Fruit fly (Drosophila melanogaster) whole organism, embryonic: Measurements from ENCODE around the gene SdhC.

ENCODE experiments used
- ATbp ChIP-seq: fragments of 200-800 bp; sonication (Bioruptor generic); optimal IDR thresholded peaks from 2 replicates; lab custom pipeline; 2017; ENCODE audit warnings: missing biosample characterization, mild to moderate bottlenecking, missing genetic modification characterization, missing genetic modification reagents
- CG10565 ChIP-seq: fragments of 200-800 bp; sonication (Bioruptor generic); optimal IDR thresholded peaks from 3 replicates; lab custom pipeline; 2016; ENCODE audit warnings: missing biosample characterization, mild to moderate bottlenecking, missing genetic modification characterization
- CG12071 ChIP-seq: fragments of 200-800 bp; sonication (Bioruptor generic); optimal IDR thresholded peaks from 3 replicates; lab custom pipeline; 2018; ENCODE audit warnings: missing biosample characterization, mild to moderate bottlenecking, missing genetic modification characterization
- CG13296 ChIP-seq: fragments of 200-800 bp; sonication (Bioruptor generic); optimal IDR thresholded peaks from 3 replicates; lab custom pipeline; 2018; ENCODE audit warnings: missing biosample characterization, mild to moderate bottlenecking, missing genetic modification characterization
- CG13775 ChIP-seq: fragments of 200-800 bp; sonication (Bioruptor generic); optimal IDR thresholded peaks from 3 replicates; lab custom pipeline; 2017; ENCODE audit warnings: missing biosample characterization, mild to moderate bottlenecking, missing genetic modification characterization
- CG2678 ChIP-seq: fragments of 200-800 bp; sonication (Bioruptor generic); optimal IDR thresholded peaks from 3 replicates; lab custom pipeline; 2019; ENCODE audit warnings: missing biosample characterization, mild to moderate bottlenecking, missing genetic modification characterization, moderate library complexity
- CG31441 ChIP-seq: fragments of 200-800 bp; sonication (Bioruptor generic); IDR thresholded peaks from 2 replicates; pipeline ENCODE4 v1.3.6; 2022; ENCODE audit warnings: missing biosample characterization, missing genetic modification characterization
- CG32772 ChIP-seq: fragments of 200-800 bp; sonication (Bioruptor generic); IDR thresholded peaks from 2 replicates; pipeline ENCODE4 v1.3.6; 2022; ENCODE audit warnings: missing biosample characterization, missing genetic modification characterization
- CG4617 ChIP-seq: fragments of 200-800 bp; sonication (Bioruptor generic); optimal IDR thresholded peaks from 3 replicates; lab custom pipeline; 2016; ENCODE audit warnings: missing biosample characterization, missing genetic modification characterization, borderline replicate concordance
- CG6272 ChIP-seq: fragments of 200-800 bp; sonication (Bioruptor generic); IDR thresholded peaks from 2 replicates; pipeline ENCODE4 v1.3.6; 2022; ENCODE audit warnings: missing biosample characterization, missing genetic modification characterization
- CG6654 ChIP-seq: fragments of 200-800 bp; sonication (Bioruptor generic); optimal IDR thresholded peaks from 2 replicates; lab custom pipeline; 2017; ENCODE audit warnings: missing biosample characterization, mild to moderate bottlenecking, missing genetic modification characterization
- CG7745 ChIP-seq: fragments of 200-800 bp; sonication (Bioruptor generic); optimal IDR thresholded peaks from 2 replicates; lab custom pipeline; 2018; ENCODE audit warnings: missing biosample characterization, mild to moderate bottlenecking, missing genetic modification characterization, moderate library complexity
- CG8290 ChIP-seq, 3 experiments: fragments of 200-800 bp; sonication (Bioruptor generic); optimal IDR thresholded peaks; 2 replicates each; lab custom pipeline; 2016 to 2019; ENCODE audit warnings: missing biosample characterization in 3 of 3, missing genetic modification characterization in 3 of 3, mild to moderate bottlenecking in 2 of 3, moderate library complexity in 1 of 3
- CG8388 ChIP-seq: fragments of 200-800 bp; sonication (Bioruptor generic); optimal IDR thresholded peaks from 2 replicates; lab custom pipeline; 2019; ENCODE audit warnings: missing biosample characterization, mild to moderate bottlenecking, missing genetic modification characterization, moderate library complexity
- CG9437 ChIP-seq: fragments of 200-800 bp; sonication (Bioruptor generic); optimal IDR thresholded peaks from 2 replicates; lab custom pipeline; 2018; ENCODE audit warnings: missing biosample characterization, mild to moderate bottlenecking, missing genetic modification characterization
- CG9817 ChIP-seq: fragments of 200-800 bp; sonication (Bioruptor generic); optimal IDR thresholded peaks from 2 replicates; lab custom pipeline; 2018; ENCODE audit warnings: missing biosample characterization, mild to moderate bottlenecking, missing genetic modification characterization, moderate library complexity
- Camta ChIP-seq: fragments of 200-800 bp; sonication (Bioruptor generic); optimal IDR thresholded peaks from 2 replicates; lab custom pipeline; 2016; ENCODE audit warnings: missing biosample characterization, missing genetic modification characterization
- CkIIα-i1 ChIP-seq: fragments of 200-800 bp; sonication (Bioruptor generic); IDR thresholded peaks from 2 replicates; pipeline ENCODE4 v1.3.6; 2022; ENCODE audit warnings: missing biosample characterization, missing genetic modification characterization
- D19B ChIP-seq: fragments of 200-800 bp; sonication (Bioruptor generic); optimal IDR thresholded peaks from 2 replicates; lab custom pipeline; 2017; ENCODE audit warnings: missing biosample characterization, mild to moderate bottlenecking, missing genetic modification characterization
- Doc2 ChIP-seq: fragments of 200-800 bp; sonication (Bioruptor generic); IDR thresholded peaks from 2 replicates; pipeline ENCODE4 v1.3.6; 2022; ENCODE audit warnings: missing biosample characterization, missing genetic modification characterization
- Doc3 ChIP-seq: fragments of 200-800 bp; sonication (Bioruptor generic); IDR thresholded peaks from 3 replicates; pipeline ENCODE4 v1.3.6; 2022; ENCODE audit warnings: missing biosample characterization, missing genetic modification characterization; ENCODE audit not compliant: partially characterized antibody
- Hmr ChIP-seq: fragments of 200-800 bp; sonication (Bioruptor generic); optimal IDR thresholded peaks from 3 replicates; lab custom pipeline; 2017; ENCODE audit warnings: mild to moderate bottlenecking, missing biosample characterization, missing genetic modification reagents, missing genetic modification characterization
- Hmx ChIP-seq: fragments of 200-800 bp; sonication (Bioruptor generic); optimal IDR thresholded peaks from 2 replicates; lab custom pipeline; 2016; ENCODE audit warnings: missing biosample characterization, missing genetic modification characterization
- Kr ChIP-seq: fragments of 200-800 bp; sonication (Bioruptor generic); optimal IDR thresholded peaks from 2 replicates; lab custom pipeline; 2017; ENCODE audit warnings: missing biosample characterization, mild to moderate bottlenecking, missing genetic modification characterization
- Mad ChIP-seq: fragments of 200-800 bp; sonication (Bioruptor generic); optimal IDR thresholded peaks from 2 replicates; lab custom pipeline; 2016; ENCODE audit warnings: missing biosample characterization, missing genetic modification characterization
- Med ChIP-seq: fragments of 200-800 bp; sonication (Bioruptor generic); peaks from one replicate; lab custom pipeline; 2016; ENCODE audit warnings: missing biosample characterization, missing genetic modification characterization, mild to moderate bottlenecking, inconsistent platforms, moderate library complexity
- Nf-YC ChIP-seq: fragments of 200-800 bp; optimal IDR thresholded peaks from 3 replicates; lab custom pipeline; 2019; ENCODE audit warnings: missing biosample characterization, mild to moderate bottlenecking, missing genetic modification characterization, moderate library complexity
- Oaz ChIP-seq: fragments of 200-800 bp; sonication (Bioruptor generic); IDR thresholded peaks from 2 replicates; pipeline ENCODE4 v1.3.6; 2022; ENCODE audit warnings: missing biosample characterization, missing genetic modification characterization
- Scr ChIP-seq: fragments of 200-800 bp; sonication (Bioruptor generic); IDR thresholded peaks from 2 replicates; pipeline ENCODE4 v1.3.6; 2022; ENCODE audit warnings: missing biosample characterization, missing genetic modification characterization; ENCODE audit not compliant: partially characterized antibody
- Six4 ChIP-seq: fragments of 200-800 bp; sonication (Bioruptor generic); optimal IDR thresholded peaks from 2 replicates; lab custom pipeline; 2016; ENCODE audit warnings: missing biosample characterization, missing genetic modification characterization
- Sox102F ChIP-seq: fragments of 200-800 bp; sonication (Bioruptor generic); optimal IDR thresholded peaks from 2 replicates; lab custom pipeline; 2018; ENCODE audit warnings: missing biosample characterization, mild to moderate bottlenecking, missing genetic modification characterization, moderate library complexity
- Sry-δ ChIP-seq: fragments of 200-800 bp; sonication (Bioruptor generic); optimal IDR thresholded peaks from 2 replicates; lab custom pipeline; 2016; ENCODE audit warnings: missing biosample characterization, missing genetic modification characterization
- Usf ChIP-seq: fragments of 200-800 bp; sonication (Bioruptor generic); optimal IDR thresholded peaks from 2 replicates; lab custom pipeline; 2017; ENCODE audit warnings: missing genotype, missing biosample characterization, missing genetic modification characterization
- bigmax ChIP-seq: fragments of 200-800 bp; sonication (Bioruptor generic); optimal IDR thresholded peaks from 2 replicates; lab custom pipeline; 2018; ENCODE audit warnings: missing biosample characterization, mild to moderate bottlenecking, missing genetic modification characterization
- dimm ChIP-seq: fragments of 200-800 bp; sonication (Bioruptor generic); IDR thresholded peaks from 2 replicates; pipeline ENCODE4 v1.3.6; 2022; ENCODE audit warnings: missing biosample characterization, missing genetic modification characterization
- dmrt11E ChIP-seq: fragments of 200-800 bp; sonication (Bioruptor generic); optimal IDR thresholded peaks from 3 replicates; lab custom pipeline; 2018; ENCODE audit warnings: missing biosample characterization, mild to moderate bottlenecking, missing genetic modification characterization, moderate library complexity
- grau ChIP-seq: fragments of 200-800 bp; optimal IDR thresholded peaks from 3 replicates; lab custom pipeline; 2019; ENCODE audit warnings: missing biosample characterization, mild to moderate bottlenecking, missing genetic modification characterization, moderate library complexity
- jing ChIP-seq: fragments of 200-800 bp; sonication (Bioruptor generic); optimal IDR thresholded peaks from 2 replicates; lab custom pipeline; 2018; ENCODE audit warnings: missing biosample characterization, mild to moderate bottlenecking, missing genetic modification characterization
- kah ChIP-seq: fragments of 200-800 bp; sonication (Bioruptor generic); optimal IDR thresholded peaks from 2 replicates; lab custom pipeline; 2018; ENCODE audit warnings: missing biosample characterization, mild to moderate bottlenecking, missing genetic modification characterization
- pan ChIP-seq, 4 experiments: fragments of >200 bp in 3 of 4; fragments of 200-800 bp in 1 of 4; sonication (Bioruptor generic) in 1 of 4; optimal IDR thresholded peaks in 3 of 4; IDR thresholded peaks in 1 of 4; 2 replicates each; pipeline versions ENCODE4 v1.3.6 to Lab custom; 2017 to 2022; ENCODE audit warnings: missing biosample characterization in 2 of 4, missing genetic modification characterization in 2 of 4, mixed read lengths in 1 of 4
- pros ChIP-seq: fragments of 200-800 bp; sonication (Bioruptor generic); optimal IDR thresholded peaks from 3 replicates; lab custom pipeline; 2019; ENCODE audit warnings: missing biosample characterization, mild to moderate bottlenecking, missing genetic modification characterization, moderate library complexity
- ro ChIP-seq: fragments of 200-800 bp; sonication (Bioruptor generic); IDR thresholded peaks from 2 replicates; pipeline ENCODE4 v1.3.6; 2022; ENCODE audit warnings: missing biosample characterization, missing genetic modification characterization
- row ChIP-seq: fragments of 200-800 bp; sonication (Bioruptor generic); IDR thresholded peaks from 3 replicates; pipeline ENCODE4 v1.3.6; 2022; ENCODE audit warnings: missing biosample characterization, missing genetic modification characterization
- sens ChIP-seq: fragments of 200-800 bp; sonication (Bioruptor generic); peaks from one replicate; lab custom pipeline; 2016; ENCODE audit warnings: missing biosample characterization, missing genetic modification characterization
- shn ChIP-seq: fragments of 200-800 bp; sonication (Bioruptor generic); optimal IDR thresholded peaks from 3 replicates; lab custom pipeline; 2016; ENCODE audit warnings: missing biosample characterization, missing genetic modification characterization
- slou ChIP-seq: fragments of 200-800 bp; sonication (Bioruptor generic); optimal IDR thresholded peaks from 3 replicates; lab custom pipeline; 2016; ENCODE audit warnings: missing biosample characterization, missing genetic modification characterization
- sob ChIP-seq: fragments of 200-800 bp; sonication (Bioruptor generic); IDR thresholded peaks from 2 replicates; pipeline ENCODE4 v1.3.6; 2022; ENCODE audit warnings: missing biosample characterization, missing genetic modification characterization
- sug ChIP-seq: fragments of 200-800 bp; optimal IDR thresholded peaks from 2 replicates; lab custom pipeline; 2019; ENCODE audit warnings: missing biosample characterization, mild to moderate bottlenecking, missing genetic modification characterization, moderate library complexity
- twi ChIP-seq: fragments of 200-800 bp; optimal IDR thresholded peaks from 2 replicates; lab custom pipeline; 2019; ENCODE audit warnings: missing biosample characterization, mild to moderate bottlenecking, missing genetic modification characterization, moderate library complexity
- unpg ChIP-seq: fragments of 200-800 bp; sonication (Bioruptor generic); optimal IDR thresholded peaks from 3 replicates; lab custom pipeline; 2018; ENCODE audit warnings: missing biosample characterization, mild to moderate bottlenecking, missing genetic modification characterization, moderate library complexity
- wor ChIP-seq: fragments of 200-800 bp; sonication (Bioruptor generic); IDR thresholded peaks from 2 replicates; pipeline ENCODE4 v1.3.6; 2022; ENCODE audit warnings: missing biosample characterization, missing genetic modification characterization

SdhC gene

DNA sequence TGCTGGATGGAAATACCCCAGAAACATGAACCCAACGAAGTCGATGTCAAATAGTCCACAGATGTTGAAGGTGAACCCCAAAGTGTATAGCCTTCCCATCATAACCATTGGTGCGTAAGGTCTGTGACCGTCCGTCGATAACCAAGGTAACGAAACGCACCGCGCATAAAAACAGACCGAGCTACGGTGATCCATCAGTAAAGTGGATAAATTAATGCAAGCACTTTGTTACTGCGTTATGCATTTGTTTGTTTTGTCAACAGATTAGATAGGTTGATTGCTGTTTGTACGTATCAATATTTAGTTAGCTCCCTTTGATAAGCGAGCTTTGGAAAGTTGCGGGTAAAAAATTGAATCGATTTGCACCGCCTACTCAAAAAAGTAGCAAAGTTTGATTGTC lies 31.3 kb downstream of the SdhC start (continued):
- TF ChIP-seq Mad (no peak), Hmr (GFP tag; lab: Kevin White, UChicago) (no peak), CG4617 (GFP tag; lab: Kevin White, UChicago) (no peak), CG8290 (GFP tag; optimal IDR thresholded peaks at IDR 0.05; lab: Kevin White, UChicago) (no peak), CG8290 (tag; optimal IDR thresholded peaks at IDR 0.05; lab: Kevin White, UChicago) (peak in 1 of 2 experiments; percentile 12), Scr (GFP tag; lab: Robert Waterston, UW) (no peak), Sry-δ (GFP tag; lab: Kevin White, UChicago) (no peak), row (GFP tag; lab: Robert Waterston, UW) (peak; percentile 13; the same call in 1 of the 3 replicates), pan (optimal IDR thresholded peaks at IDR 0.05; lab: Kevin White, UChicago) (no peak), pan (GFP tag; optimal IDR thresholded peaks at IDR 0.05 in 1 of 2, IDR thresholded peaks at IDR 0.05 in 1 of 2) (no peak), Doc2 (GFP tag; lab: Robert Waterston, UW) (no peak), CG6654 (GFP tag; lab: Kevin White, UChicago) (no peak), Usf (GFP tag; lab: Kevin White, UChicago) (no peak), ATbp (GFP tag; lab: Kevin White, UChicago) (no peak), ro (GFP tag; lab: Robert Waterston, UW) (no peak), dmrt11E (no peak), grau (tag; lab: Kevin White, UChicago) (peak; percentile 58), sens (GFP tag; lab: Kevin White, UChicago) (peak; percentile 60), CG9817 (peak; percentile 5), CG13296 (peak; percentile 15), CG9437 (GFP tag; lab: Kevin White, UChicago) (no peak), CG8388 (GFP tag; lab: Kevin White, UChicago) (no peak), wor (no peak), Med (GFP tag; lab: Kevin White, UChicago) (peak; percentile 70), shn (GFP tag; lab: Kevin White, UChicago) (no peak), Kr (no peak), Oaz (GFP tag; lab: Robert Waterston, UW) (no peak), Nf-YC (tag; lab: Kevin White, UChicago) (no peak), CG2678 (tag; lab: Kevin White, UChicago) (peak; percentile 28), jing (GFP tag; lab: Kevin White, UChicago) (no peak), Hmx (GFP tag; lab: Kevin White, UChicago) (no peak), CG6272 (GFP tag; lab: Robert Waterston, UW) (no peak), sob (no peak), bigmax (GFP tag; lab: Kevin White, UChicago) (no peak), Doc3 (no peak), Sox102F (GFP tag; lab: Kevin White, UChicago) (peak; percentile 5), CkIIα-i1 (GFP tag; lab: Robert Waterston, UW) (no peak), Camta (no peak), CG32772 (GFP tag; lab: Robert Waterston, UW) (0 out of 2 replicates have a peak, but pooled peaks have one; percentile 18), dimm (GFP tag; lab: Robert Waterston, UW) (no peak), CG12071 (GFP tag; lab: Kevin White, UChicago) (peak; percentile 40), pros (GFP tag; lab: Kevin White, UChicago) (no peak), sug (tag; lab: Kevin White, UChicago) (no peak), kah (GFP tag; lab: Kevin White, UChicago) (no peak), CG10565 (GFP tag; lab: Kevin White, UChicago) (no peak), CG13775 (GFP tag; lab: Kevin White, UChicago) (no peak), twi (tag; lab: Kevin White, UChicago) (no peak), Six4 (GFP tag; lab: Kevin White, UChicago) (no peak), D19B (no peak), slou (GFP tag; lab: Kevin White, UChicago) (no peak), CG7745 (no peak), unpg (peak; percentile 26), CG31441 (GFP tag; lab: Robert Waterston, UW) (no peak)
